Worm (Caenorhabditis elegans) whole organism, midembryonic: Measurements from ENCODE around the gene F55E10.2.

ENCODE experiments used
- T22C8.4 ChIP-seq: fragments of 200-800 bp; sonication (Bioruptor generic); IDR thresholded peaks from 2 replicates; pipeline ENCODE4 v1.3.6; 2022; ENCODE audit warnings: missing genetic modification characterization, missing compliant biosample characterization
- cog-1 ChIP-seq: sonication (generic microtip); optimal IDR thresholded peaks from 2 replicates; lab custom pipeline; 2016; ENCODE audit warnings: missing genetic modification characterization, missing compliant biosample characterization
- flt-1 ChIP-seq: fragments of 200-800 bp; sonication (Bioruptor generic); IDR thresholded peaks from 2 replicates; pipeline ENCODE4 v1.3.6; 2022; ENCODE audit warnings: missing genetic modification characterization, missing compliant biosample characterization
- klf-2 ChIP-seq: fragments of 200-800 bp; sonication (Bioruptor generic); conservative IDR thresholded peaks from 2 replicates; pipeline ENCODE4 v1.3.6; 2022; ENCODE audit warnings: missing genetic modification reagents, missing genetic modification characterization, missing compliant biosample characterization
- med-1 ChIP-seq: sonication (generic microtip); optimal IDR thresholded peaks from 2 replicates; lab custom pipeline; 2017; ENCODE audit warnings: missing genetic modification characterization, mild to moderate bottlenecking, missing compliant biosample characterization, antibody characterized with exemption, missing genetic modification reagents; ENCODE audit not compliant: insufficient read depth
- ref-1 ChIP-seq: fragments of 200-800 bp; sonication (Bioruptor generic); conservative IDR thresholded peaks from 2 replicates; pipeline ENCODE4 v1.3.6; 2022; ENCODE audit warnings: missing genetic modification reagents, missing genetic modification characterization, missing compliant biosample characterization
- tab-1 ChIP-seq: fragments of 200-800 bp; sonication (Bioruptor generic); IDR thresholded peaks from 2 replicates; pipeline ENCODE4 v1.3.6; 2022; ENCODE audit warnings: missing genetic modification characterization, missing compliant biosample characterization
- ztf-23 ChIP-seq: fragments of 200-800 bp; sonication (Bioruptor generic); IDR thresholded peaks from 2 replicates; pipeline ENCODE4 v1.3.6; 2022; ENCODE audit warnings: missing genetic modification reagents, missing genetic modification characterization, missing compliant biosample characterization
- ztf-29 ChIP-seq: fragments of 200-800 bp; sonication (Bioruptor generic); IDR thresholded peaks from 2 replicates; pipeline ENCODE4 v1.3.6; 2022; ENCODE audit warnings: missing genetic modification reagents, missing genetic modification characterization, missing compliant biosample characterization

Gene F55E10.2

DNA sequence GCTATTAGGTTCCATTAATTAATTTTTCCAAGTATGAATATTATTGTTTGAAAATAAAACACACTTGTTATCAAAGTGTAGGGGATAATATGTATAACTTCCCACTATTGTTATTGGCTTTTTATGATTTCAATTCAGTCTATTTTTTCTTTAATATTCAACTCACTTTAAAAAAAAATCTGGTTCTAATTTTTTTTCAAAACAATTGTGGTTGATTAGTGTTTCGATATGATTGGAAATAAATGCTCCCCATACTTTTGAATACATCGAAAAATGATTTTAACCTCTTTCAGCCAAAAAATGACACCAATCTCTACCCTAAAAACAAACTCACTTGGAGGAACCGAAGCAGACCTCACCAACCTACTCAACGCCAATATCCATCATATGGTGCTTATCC lies at the start of gene F55E10.2:
Gene F55E10.2, plus strand, starts transcription at position 301 of the 400 bp plus-strand sequence.
- TF ChIP-seq ref-1 (GFP tag; lab: Robert Waterston, UW) (no peak), ztf-29 (GFP tag; lab: Robert Waterston, UW) (no peak), flt-1 (GFP tag; lab: Robert Waterston, UW) (no peak), T22C8.4 (no peak), tab-1 (GFP tag; lab: Robert Waterston, UW) (no peak), klf-2 (GFP tag; lab: Robert Waterston, UW) (no peak), med-1 (no peak), cog-1 (tag; lab: Kevin White, UChicago) (no peak), ztf-23 (GFP tag; lab: Robert Waterston, UW) (no peak)

- TF ChIP-seq flt-1 (GFP tag; lab: Robert Waterston, UW) (no peak), ref-1 (GFP tag; lab: Robert Waterston, UW) (no peak), T22C8.4 (no peak)
Measured at ce11 chrX:8294586-8294985, 45.9 kb upstream of the F55E10.2 start, which contains the start of gene R09F10.3. R09F10.3 (plus strand) TSS chrX:8294625.

DNA sequence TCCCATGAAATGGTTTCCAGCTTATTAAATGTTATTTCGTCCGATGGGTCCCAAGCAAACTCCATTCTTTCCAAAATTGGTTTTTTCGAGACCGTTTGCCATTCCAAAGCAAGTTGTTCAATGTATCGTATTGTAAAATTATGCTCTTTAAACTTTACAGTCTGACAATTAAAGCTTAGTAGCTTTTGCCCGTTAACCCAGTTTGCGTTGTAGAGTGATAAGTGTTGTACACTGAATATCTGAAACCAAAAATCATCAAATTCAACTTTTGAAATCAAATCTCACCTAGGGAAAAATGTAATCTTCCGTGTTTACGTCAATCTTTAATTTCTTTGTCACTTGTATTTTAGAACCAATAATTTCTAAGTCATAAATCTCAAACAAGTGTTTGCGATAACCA lies 43.2 kb upstream of the F55E10.2 start:
- TF ChIP-seq T22C8.4 (no peak), ztf-29 (GFP tag; lab: Robert Waterston, UW) (no peak), ztf-23 (GFP tag; lab: Robert Waterston, UW) (no peak), flt-1 (GFP tag; lab: Robert Waterston, UW) (no peak), tab-1 (GFP tag; lab: Robert Waterston, UW) (no peak)

DNA sequence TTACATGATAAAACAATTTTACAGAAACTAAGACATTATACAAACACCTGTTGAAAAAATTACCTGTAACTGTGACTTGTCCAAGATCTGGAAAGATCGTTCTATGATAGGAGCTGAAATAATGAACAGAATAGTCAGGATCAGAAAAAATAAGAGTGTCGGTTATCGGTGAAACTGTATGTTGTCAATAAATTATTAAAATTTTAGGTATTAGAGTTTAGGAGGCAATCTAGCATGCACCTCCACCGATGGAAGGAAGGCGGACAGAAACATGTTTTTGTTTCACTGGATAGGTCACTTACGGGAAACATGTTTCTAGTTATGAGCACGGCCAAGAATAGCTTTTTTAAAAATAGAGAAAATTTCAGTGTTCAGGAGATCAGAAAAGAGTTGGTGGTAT lies 40.9 kb upstream of the F55E10.2 start, which contains the start of gene ced-13:
Gene ced-13, minus strand, starts transcription at position 101 of the 400 bp plus-strand sequence.
- TF ChIP-seq tab-1 (GFP tag; lab: Robert Waterston, UW): no peak
- TF ChIP-seq ref-1 (GFP tag; lab: Robert Waterston, UW): no peak
- no peak for TF ChIP-seq med-1
- TF ChIP-seq klf-2 (GFP tag; lab: Robert Waterston, UW): no peak
- no peak for TF ChIP-seq ztf-29 (GFP tag; lab: Robert Waterston, UW)
- TF ChIP-seq flt-1 (GFP tag; lab: Robert Waterston, UW): no peak
- no peak for TF ChIP-seq T22C8.4
- TF ChIP-seq cog-1 (tag; lab: Kevin White, UChicago): no peak
- TF ChIP-seq ztf-23 (GFP tag; lab: Robert Waterston, UW): no peak

DNA sequence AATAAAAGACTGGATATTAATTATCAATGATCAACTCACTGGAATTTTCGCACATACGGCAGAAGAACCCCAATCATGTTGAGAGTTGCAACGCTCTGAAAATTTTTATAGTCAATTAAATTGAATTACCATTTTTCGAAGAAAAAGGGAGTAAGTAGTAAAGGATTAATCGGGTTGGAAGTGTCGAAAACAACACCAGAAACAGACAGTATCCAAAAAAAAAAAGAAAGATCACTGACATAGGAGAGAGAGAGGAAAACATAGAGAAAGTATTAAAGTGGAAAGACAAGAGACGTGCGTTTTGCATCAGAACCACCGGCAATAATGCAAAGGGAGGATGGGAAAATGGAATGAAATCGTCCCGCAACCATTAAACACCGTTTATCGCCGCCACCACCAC lies 38.2 kb upstream of the F55E10.2 start, which contains the start of gene inx-5:
Gene inx-5, minus strand, starts transcription at position 101 of the 400 bp plus-strand sequence.
- TF ChIP-seq T22C8.4 (no peak), ztf-23 (GFP tag; lab: Robert Waterston, UW) (no peak), ref-1 (GFP tag; lab: Robert Waterston, UW) (no peak), ztf-29 (GFP tag; lab: Robert Waterston, UW) (no peak), med-1 (no peak), cog-1 (tag; lab: Kevin White, UChicago) (no peak), tab-1 (GFP tag; lab: Robert Waterston, UW) (no peak), klf-2 (GFP tag; lab: Robert Waterston, UW) (no peak), flt-1 (GFP tag; lab: Robert Waterston, UW) (no peak)

ce11 chrX:8302803-8303202 lies 37.7 kb upstream of the F55E10.2 start:
- no peak for TF ChIP-seq ref-1 (GFP tag; lab: Robert Waterston, UW)
- TF ChIP-seq ztf-23 (GFP tag; lab: Robert Waterston, UW): no peak
- TF ChIP-seq T22C8.4: no peak
- no peak for TF ChIP-seq flt-1 (GFP tag; lab: Robert Waterston, UW)
- no peak for TF ChIP-seq klf-2 (GFP tag; lab: Robert Waterston, UW)
- no peak for TF ChIP-seq med-1
- no peak for TF ChIP-seq cog-1 (tag; lab: Kevin White, UChicago)
- TF ChIP-seq ztf-29 (GFP tag; lab: Robert Waterston, UW): no peak
- no peak for TF ChIP-seq tab-1 (GFP tag; lab: Robert Waterston, UW)

DNA sequence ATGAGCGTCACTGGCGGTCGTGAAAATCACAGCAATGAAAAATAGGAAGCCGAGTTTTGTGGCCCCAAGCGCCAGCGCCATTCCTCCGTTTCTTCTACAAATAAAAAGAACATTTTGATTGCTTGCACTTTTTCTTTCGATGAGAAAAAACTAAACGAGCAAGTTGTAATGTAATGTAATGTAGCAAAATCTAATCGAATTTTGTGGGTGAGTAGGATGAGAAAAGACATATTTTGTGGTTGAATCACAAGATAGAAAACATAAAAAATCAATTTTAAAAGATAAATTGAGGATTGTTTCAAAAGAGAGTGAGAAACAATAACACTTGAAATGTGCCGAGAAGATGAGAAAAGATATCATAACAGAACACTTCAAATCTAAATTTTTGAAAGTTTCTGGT lies 32.9 kb upstream of the F55E10.2 start, which contains the start of gene R09F10.5:
Gene R09F10.5, minus strand, starts transcription at position 101 of the 400 bp plus-strand sequence.
- TF ChIP-seq tab-1 (GFP tag; lab: Robert Waterston, UW): no peak
- TF ChIP-seq cog-1 (tag; lab: Kevin White, UChicago): no peak
- TF ChIP-seq med-1: no peak
- no peak for TF ChIP-seq T22C8.4
- TF ChIP-seq ref-1 (GFP tag; lab: Robert Waterston, UW): no peak
- no peak for TF ChIP-seq klf-2 (GFP tag; lab: Robert Waterston, UW)
- TF ChIP-seq flt-1 (GFP tag; lab: Robert Waterston, UW): no peak
- TF ChIP-seq ztf-23 (GFP tag; lab: Robert Waterston, UW): no peak
- TF ChIP-seq ztf-29 (GFP tag; lab: Robert Waterston, UW): no peak

DNA sequence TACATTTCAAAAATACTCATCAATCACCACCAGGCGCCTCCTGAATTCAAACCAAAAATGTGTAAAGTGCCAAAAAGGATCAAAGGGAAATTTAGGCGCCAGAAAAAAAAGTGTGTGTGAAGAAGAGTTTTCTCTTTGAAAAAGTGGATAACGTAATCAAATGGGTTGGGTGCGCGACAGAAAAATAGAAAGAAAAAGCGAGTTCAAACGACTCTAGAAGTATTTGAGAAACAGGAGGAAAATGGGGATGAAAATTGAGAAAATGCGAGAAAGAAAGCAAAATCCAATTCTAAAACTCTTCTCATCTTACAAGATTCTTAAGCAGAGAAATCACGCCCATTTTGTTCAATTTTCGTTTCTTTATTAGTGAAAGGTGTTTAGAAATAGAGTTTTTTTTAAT lies 32.0 kb upstream of the F55E10.2 start:
- no peak for TF ChIP-seq ztf-23 (GFP tag; lab: Robert Waterston, UW)
- no peak for TF ChIP-seq ztf-29 (GFP tag; lab: Robert Waterston, UW)
- no peak for TF ChIP-seq T22C8.4
- no peak for TF ChIP-seq cog-1 (tag; lab: Kevin White, UChicago)
- no peak for TF ChIP-seq ref-1 (GFP tag; lab: Robert Waterston, UW)
- TF ChIP-seq klf-2 (GFP tag; lab: Robert Waterston, UW): no peak
- TF ChIP-seq tab-1 (GFP tag; lab: Robert Waterston, UW): no peak
- no peak for TF ChIP-seq med-1
- TF ChIP-seq flt-1 (GFP tag; lab: Robert Waterston, UW): no peak

ce11 chrX:8310747-8311146 lies 29.7 kb upstream of the F55E10.2 start:
- no peak for TF ChIP-seq flt-1 (GFP tag; lab: Robert Waterston, UW)
- TF ChIP-seq T22C8.4: no peak
- no peak for TF ChIP-seq ref-1 (GFP tag; lab: Robert Waterston, UW)
- TF ChIP-seq ztf-29 (GFP tag; lab: Robert Waterston, UW): no peak
- no peak for TF ChIP-seq ztf-23 (GFP tag; lab: Robert Waterston, UW)
- TF ChIP-seq cog-1 (tag; lab: Kevin White, UChicago): no peak
- no peak for TF ChIP-seq klf-2 (GFP tag; lab: Robert Waterston, UW)
- no peak for TF ChIP-seq tab-1 (GFP tag; lab: Robert Waterston, UW)
- TF ChIP-seq med-1: no peak

- TF ChIP-seq ztf-29 (GFP tag; lab: Robert Waterston, UW) (no peak), flt-1 (GFP tag; lab: Robert Waterston, UW) (no peak), ref-1 (GFP tag; lab: Robert Waterston, UW) (no peak), tab-1 (GFP tag; lab: Robert Waterston, UW) (no peak), cog-1 (tag; lab: Kevin White, UChicago) (no peak), ztf-23 (GFP tag; lab: Robert Waterston, UW) (no peak), med-1 (no peak), klf-2 (GFP tag; lab: Robert Waterston, UW) (no peak)
Measured at ce11 chrX:8311590-8311989, 28.9 kb upstream of the F55E10.2 start.
